Worm (Caenorhabditis elegans) whole organism, early embryonic: ENCODE measurements around the gene srh-115.
"Not testable (repeated sequence)": the region's sequence is repeated elsewhere in the genome, so short reads cannot be mapped to it uniquely, and the experiment has no call there.

ENCODE experiments used
- B0310.2 ChIP-seq: sonication (generic microtip); optimal IDR thresholded peaks from 2 replicates; lab custom pipeline; 2016; ENCODE audit warnings: mild to moderate bottlenecking, missing genetic modification characterization, missing compliant biosample characterization
- F13C5.2 ChIP-seq: sonication (generic microtip); optimal IDR thresholded peaks from 2 replicates; lab custom pipeline; 2017; ENCODE audit warnings: mild to moderate bottlenecking, missing genetic modification characterization, inconsistent platforms, missing compliant biosample characterization
- aly-1 ChIP-seq: sonication (generic microtip); optimal IDR thresholded peaks from 2 replicates; lab custom pipeline; 2016; ENCODE audit warnings: missing genetic modification characterization, missing compliant biosample characterization
- ama-1 ChIP-seq: fragments of 150-350 bp; optimal IDR thresholded peaks from 2 replicates; lab custom pipeline; 2014
- ceh-13 ChIP-seq: fragments of 200-800 bp; sonication (Bioruptor generic); optimal IDR thresholded peaks from 2 replicates; lab custom pipeline; 2018; ENCODE audit warnings: mild to moderate bottlenecking, missing genetic modification characterization, missing compliant biosample characterization
- ceh-36 ChIP-seq: sonication (generic microtip); optimal IDR thresholded peaks from 2 replicates; lab custom pipeline; 2016; ENCODE audit warnings: missing genetic modification characterization, inconsistent platforms, missing compliant biosample characterization
- ets-7 ChIP-seq: sonication (generic microtip); optimal IDR thresholded peaks from 2 replicates; lab custom pipeline; 2016; ENCODE audit warnings: missing genotype, missing genetic modification characterization, missing compliant biosample characterization
- flt-1 ChIP-seq: fragments of 200-800 bp; sonication (Bioruptor generic); IDR thresholded peaks from 2 replicates; pipeline ENCODE4 v1.3.6; 2022; ENCODE audit warnings: missing genetic modification characterization, missing compliant biosample characterization
- hmbx-1 ChIP-seq: sonication (generic microtip); optimal IDR thresholded peaks from 2 replicates; lab custom pipeline; 2016; ENCODE audit warnings: mild to moderate bottlenecking, missing genetic modification characterization, missing compliant biosample characterization
- hmg-4 ChIP-seq: fragments of 200-800 bp; sonication (Bioruptor generic); optimal IDR thresholded peaks from 2 replicates; lab custom pipeline; 2018; ENCODE audit warnings: mild to moderate bottlenecking, missing genetic modification characterization, missing compliant biosample characterization
- hnd-1 ChIP-seq: sonication (generic microtip); optimal IDR thresholded peaks from 2 replicates; lab custom pipeline; 2016; ENCODE audit warnings: missing genetic modification characterization, missing compliant biosample characterization
- pes-1 ChIP-seq: fragments of 200-800 bp; sonication (Bioruptor generic); IDR thresholded peaks from 2 replicates; pipeline ENCODE4 v1.3.6; 2022; ENCODE audit warnings: missing genetic modification reagents, missing genetic modification characterization, missing compliant biosample characterization
- scrt-1 ChIP-seq: fragments of 200-800 bp; sonication (Bioruptor generic); IDR thresholded peaks from 2 replicates; pipeline ENCODE4 v1.3.6; 2022; ENCODE audit warnings: missing genetic modification characterization, missing compliant biosample characterization
- sea-1 ChIP-seq: fragments of 200-800 bp; sonication (Bioruptor generic); conservative IDR thresholded peaks from 2 replicates; pipeline ENCODE4 v1.3.6; 2022; ENCODE audit warnings: missing genetic modification characterization, missing compliant biosample characterization
- tbx-11 ChIP-seq: fragments of 200-800 bp; sonication (Bioruptor generic); IDR thresholded peaks from 2 replicates; pipeline ENCODE4 v1.3.6; 2022; ENCODE audit warnings: missing genetic modification characterization, missing compliant biosample characterization
- tbx-37 ChIP-seq: fragments of 200-800 bp; sonication (Bioruptor generic); conservative IDR thresholded peaks from 2 replicates; pipeline ENCODE4 v1.3.6; 2022; ENCODE audit warnings: missing genetic modification reagents, missing genetic modification characterization, missing compliant biosample characterization
- tra-4 ChIP-seq: sonication (generic microtip); optimal IDR thresholded peaks from 2 replicates; lab custom pipeline; 2017; ENCODE audit warnings: missing genetic modification characterization, missing compliant biosample characterization

srh-115 gene

ce11 chrV:17241278-17241661 is 14.3 kb upstream of the srh-115 start:
- no peak for TF ChIP-seq B0310.2 (tag; lab: Kevin White, UChicago)
- no peak for TF ChIP-seq F13C5.2 (tag; lab: Kevin White, UChicago)
- no peak for TF ChIP-seq ceh-36 (tag; lab: Kevin White, UChicago)
- no peak for TF ChIP-seq hnd-1 (tag; lab: Kevin White, UChicago)
- no peak for TF ChIP-seq hmg-4
- TF ChIP-seq tbx-11 (GFP tag; lab: Robert Waterston, UW), result no peak
- TF ChIP-seq tbx-37 (GFP tag; lab: Robert Waterston, UW), result no peak
- TF ChIP-seq scrt-1 (GFP tag; lab: Robert Waterston, UW), result no peak
- TF ChIP-seq pes-1 (GFP tag; lab: Robert Waterston, UW), result no peak
- no peak for TF ChIP-seq hmbx-1
- TF ChIP-seq tra-4 (tag; lab: Kevin White, UChicago), result no peak
- TF ChIP-seq flt-1 (GFP tag; lab: Robert Waterston, UW), result no peak
- TF ChIP-seq ama-1 (lab: Kevin White, UChicago), result no peak
- TF ChIP-seq ceh-13 (GFP tag; lab: Kevin White, UChicago), result no peak
- TF ChIP-seq sea-1 (GFP tag; lab: Robert Waterston, UW), result no peak
- no peak for TF ChIP-seq ets-7 (tag; lab: Kevin White, UChicago)
- TF ChIP-seq aly-1 (tag; lab: Kevin White, UChicago), result no peak

ce11 chrV:17242552-17242951 is 13.0 kb upstream of the srh-115 start, which contains the start of gene Y68A4B.3:
Gene Y68A4B.3, minus strand, starts transcription at chrV:17242652.
- no peak for TF ChIP-seq hmg-4
- no peak for TF ChIP-seq tra-4 (tag; lab: Kevin White, UChicago)
- TF ChIP-seq F13C5.2 (tag; lab: Kevin White, UChicago), result no peak
- TF ChIP-seq ama-1 (lab: Kevin White, UChicago), result no peak
- no peak for TF ChIP-seq ceh-13 (GFP tag; lab: Kevin White, UChicago)
- no peak for TF ChIP-seq sea-1 (GFP tag; lab: Robert Waterston, UW)
- no peak for TF ChIP-seq ceh-36 (tag; lab: Kevin White, UChicago)
- no peak for TF ChIP-seq tbx-37 (GFP tag; lab: Robert Waterston, UW)
- no peak for TF ChIP-seq tbx-11 (GFP tag; lab: Robert Waterston, UW)
- TF ChIP-seq aly-1 (tag; lab: Kevin White, UChicago), result no peak
- TF ChIP-seq pes-1 (GFP tag; lab: Robert Waterston, UW), result no peak
- TF ChIP-seq hnd-1 (tag; lab: Kevin White, UChicago), result no peak
- TF ChIP-seq scrt-1 (GFP tag; lab: Robert Waterston, UW), result no peak
- TF ChIP-seq hmbx-1, result no peak
- no peak for TF ChIP-seq ets-7 (tag; lab: Kevin White, UChicago)

DNA sequence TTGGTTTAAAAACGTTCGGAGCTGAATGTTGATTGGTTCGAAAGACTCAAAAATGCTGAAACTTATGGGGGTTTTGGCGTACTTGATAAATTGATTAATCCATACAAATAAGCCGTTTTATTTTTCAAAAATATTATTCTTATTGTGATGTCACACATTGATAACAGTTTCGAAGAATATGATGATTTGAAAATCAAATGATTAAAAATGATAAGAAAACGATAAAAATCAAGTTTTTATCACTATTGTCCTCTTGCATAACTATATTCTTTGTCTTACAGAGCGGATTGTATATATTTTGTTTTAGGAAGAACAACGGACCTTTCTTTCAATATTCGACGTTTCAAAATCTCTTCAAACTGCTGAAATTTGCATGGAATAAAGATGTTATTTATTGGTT is 12.5 kb upstream of the srh-115 start:
- no peak for TF ChIP-seq ama-1 (lab: Kevin White, UChicago)
- no peak for TF ChIP-seq F13C5.2 (tag; lab: Kevin White, UChicago)
- TF ChIP-seq aly-1 (tag; lab: Kevin White, UChicago), result no peak
- no peak for TF ChIP-seq hnd-1 (tag; lab: Kevin White, UChicago)
- TF ChIP-seq flt-1 (GFP tag; lab: Robert Waterston, UW), result no peak
- no peak for TF ChIP-seq sea-1 (GFP tag; lab: Robert Waterston, UW)
- no peak for TF ChIP-seq tra-4 (tag; lab: Kevin White, UChicago)
- TF ChIP-seq ets-7 (tag; lab: Kevin White, UChicago), result no peak
- TF ChIP-seq scrt-1 (GFP tag; lab: Robert Waterston, UW), result no peak
- TF ChIP-seq hmg-4, result no peak

- no peak for TF ChIP-seq aly-1 (tag; lab: Kevin White, UChicago)
- no peak for TF ChIP-seq B0310.2 (tag; lab: Kevin White, UChicago)
- TF ChIP-seq ama-1 (lab: Kevin White, UChicago), result no peak
- no peak for TF ChIP-seq pes-1 (GFP tag; lab: Robert Waterston, UW)
- TF ChIP-seq hmg-4, result no peak
- no peak for TF ChIP-seq ets-7 (tag; lab: Kevin White, UChicago)
Measured at ce11 chrV:17245406-17245805, 10.1 kb upstream of the srh-115 start, which contains the start of gene clec-242. Gene clec-242, minus strand, starts transcription at chrV:17245506.

- TF ChIP-seq scrt-1 (GFP tag; lab: Robert Waterston, UW), result no peak
- no peak for TF ChIP-seq F13C5.2 (tag; lab: Kevin White, UChicago)
Measured at ce11 chrV:17248915-17249314, 6.6 kb upstream of the srh-115 start, which contains the start of gene clec-243. Gene clec-243, minus strand, starts transcription at chrV:17249015.

ce11 chrV:17251364-17251961 is 4.1 kb upstream of the srh-115 start, which contains the start of gene Y61B8A.6:
Gene Y61B8A.6, plus strand, starts transcription at chrV:17251911.
- TF ChIP-seq hnd-1 (tag; lab: Kevin White, UChicago) (no peak), ceh-13 (GFP tag; lab: Kevin White, UChicago) (no peak), ets-7 (tag; lab: Kevin White, UChicago) (no peak), tbx-37 (GFP tag; lab: Robert Waterston, UW) (no peak), sea-1 (GFP tag; lab: Robert Waterston, UW) (no peak), F13C5.2 (tag; lab: Kevin White, UChicago) (no peak), tbx-11 (GFP tag; lab: Robert Waterston, UW) (no peak), flt-1 (GFP tag; lab: Robert Waterston, UW) (no peak), scrt-1 (GFP tag; lab: Robert Waterston, UW) (no peak)

DNA sequence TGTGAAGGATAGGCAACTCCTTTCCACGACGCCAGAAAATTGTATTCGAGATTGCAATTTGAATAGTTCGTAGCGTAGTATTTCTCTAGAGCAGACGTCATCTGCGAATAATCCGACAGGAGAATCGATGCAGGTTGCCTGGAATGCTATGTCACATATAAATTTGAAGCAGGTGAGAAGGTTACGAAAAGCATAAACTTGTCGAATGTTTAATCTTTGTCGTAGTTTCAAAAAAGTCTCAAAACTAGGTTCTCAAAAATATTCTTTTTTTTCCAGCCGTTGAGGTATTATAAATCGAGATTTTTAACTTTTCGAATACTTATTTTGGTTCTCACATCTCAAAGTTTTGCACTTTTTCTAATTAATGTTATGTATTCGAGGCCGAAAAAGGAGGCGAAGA is 526 bp upstream of the srh-115 start, which contains the start of gene srh-116:
Gene srh-116, minus strand, starts transcription at position 101 of the 400 bp plus-strand sequence.
- TF ChIP-seq hmbx-1; ama-1 (lab: Kevin White, UChicago); flt-1 (GFP tag; lab: Robert Waterston, UW): not testable (repeated sequence)
